Worm (Caenorhabditis elegans) whole organism, L2 larva: ENCODE measurements around the gene C26E6.1.

ENCODE experiments used
- R02D3.7 ChIP-seq: fragments of 150-350 bp; optimal IDR thresholded peaks from 2 replicates; lab custom pipeline; 2014; ENCODE audit warnings: missing biosample characterization, missing genetic modification characterization
- alr-1 ChIP-seq: fragments of 150-350 bp; optimal IDR thresholded peaks from 2 replicates; lab custom pipeline; 2014; ENCODE audit warnings: missing biosample characterization, missing genetic modification characterization
- aly-2 ChIP-seq: fragments of 150-350 bp; optimal IDR thresholded peaks from 2 replicates; lab custom pipeline; 2014; ENCODE audit warnings: missing biosample characterization, missing genetic modification characterization
- ama-1 ChIP-seq: fragments of 150-350 bp; optimal IDR thresholded peaks from 2 replicates; lab custom pipeline; 2018; ENCODE audit warnings: inconsistent platforms
- blmp-1 ChIP-seq: sonication (generic microtip); optimal IDR thresholded peaks from 2 replicates; lab custom pipeline; 2017; ENCODE audit warnings: missing genetic modification characterization, mild to moderate bottlenecking, missing compliant biosample characterization, antibody characterized with exemption, moderate library complexity; ENCODE audit not compliant: insufficient read depth
- ceh-16 ChIP-seq: fragments of 150-350 bp; optimal IDR thresholded peaks from 2 replicates; lab custom pipeline; 2014; ENCODE audit warnings: missing biosample characterization, missing genetic modification characterization
- crh-2 ChIP-seq: sonication (generic microtip); optimal IDR thresholded peaks from 2 replicates; lab custom pipeline; 2017; ENCODE audit warnings: missing biosample characterization, missing genetic modification characterization
- dmd-4 ChIP-seq: sonication (generic microtip); optimal IDR thresholded peaks from 2 replicates; lab custom pipeline; 2017; ENCODE audit warnings: missing biosample characterization, missing genetic modification characterization
- egl-27 ChIP-seq: sonication (generic microtip); optimal IDR thresholded peaks from 3 replicates; lab custom pipeline; 2017; ENCODE audit warnings: missing biosample characterization, missing genetic modification reagents, missing genetic modification characterization
- elt-3 ChIP-seq: sonication (generic microtip); optimal IDR thresholded peaks from 2 replicates; lab custom pipeline; 2017; ENCODE audit warnings: missing biosample characterization, missing genetic modification characterization
- fos-1 ChIP-seq: fragments of 150-350 bp; optimal IDR thresholded peaks from 2 replicates; lab custom pipeline; 2014; ENCODE audit warnings: missing biosample characterization, missing genetic modification characterization
- gmeb-1 ChIP-seq: fragments of 150-350 bp; optimal IDR thresholded peaks from 2 replicates; lab custom pipeline; 2014; ENCODE audit warnings: missing biosample characterization, missing genetic modification characterization
- lin-11 ChIP-seq: fragments of 150-350 bp; sonication (generic microtip); optimal IDR thresholded peaks from 2 replicates; lab custom pipeline; 2014; ENCODE audit warnings: missing biosample characterization, missing genetic modification characterization, inconsistent platforms, mixed read lengths
- lin-39 ChIP-seq: fragments of 150-350 bp; optimal IDR thresholded peaks from 2 replicates; lab custom pipeline; 2014; ENCODE audit warnings: missing biosample characterization, missing genetic modification reagents, missing genetic modification characterization
- lsy-2 ChIP-seq, 2 experiments: fragments of 150-350 bp in 1 of 2; sonication (generic microtip) in 1 of 2; optimal IDR thresholded peaks; 2 replicates each; lab custom pipeline; 2014 to 2017; ENCODE audit warnings: missing biosample characterization in 2 of 2, missing genetic modification characterization in 2 of 2
- mdl-1 ChIP-seq, 2 experiments: fragments of 150-350 bp in 1 of 2; sonication (generic microtip) in 1 of 2; optimal IDR thresholded peaks; 2 replicates each; lab custom pipeline; 2017; ENCODE audit warnings: missing biosample characterization in 2 of 2, missing genetic modification characterization in 2 of 2
- nhr-10 ChIP-seq: sonication (generic microtip); optimal IDR thresholded peaks from 2 replicates; lab custom pipeline; 2017; ENCODE audit warnings: missing biosample characterization, missing genetic modification characterization
- nhr-11 ChIP-seq: fragments of 150-350 bp; optimal IDR thresholded peaks from 2 replicates; lab custom pipeline; 2014; ENCODE audit warnings: missing biosample characterization, missing genetic modification characterization
- nhr-129 ChIP-seq: fragments of 150-350 bp; optimal IDR thresholded peaks from 2 replicates; lab custom pipeline; 2014; ENCODE audit warnings: missing biosample characterization, missing genetic modification characterization
- nhr-21 ChIP-seq: fragments of 150-350 bp; optimal IDR thresholded peaks from 2 replicates; lab custom pipeline; 2014; ENCODE audit warnings: missing biosample characterization, missing genetic modification characterization
- nhr-23 ChIP-seq: fragments of 150-350 bp; optimal IDR thresholded peaks from 2 replicates; lab custom pipeline; 2014; ENCODE audit warnings: missing biosample characterization, missing genetic modification reagents, missing genetic modification characterization
- nhr-237 ChIP-seq: fragments of 150-350 bp; optimal IDR thresholded peaks from 2 replicates; lab custom pipeline; 2014; ENCODE audit warnings: missing biosample characterization, missing genetic modification characterization
- nhr-25 ChIP-seq: fragments of 150-350 bp; sonication (generic microtip); optimal IDR thresholded peaks from 3 replicates; lab custom pipeline; 2014; ENCODE audit warnings: missing biosample characterization, missing genetic modification characterization
- peb-1 ChIP-seq: fragments of 150-350 bp; optimal IDR thresholded peaks from 2 replicates; lab custom pipeline; 2014; ENCODE audit warnings: missing biosample characterization, missing genetic modification characterization
- skn-1 ChIP-seq: sonication (generic microtip); optimal IDR thresholded peaks from 2 replicates; lab custom pipeline; 2017; ENCODE audit warnings: missing biosample characterization, missing genetic modification characterization
- sma-3 ChIP-seq: sonication (generic microtip); optimal IDR thresholded peaks from 2 replicates; lab custom pipeline; 2016; ENCODE audit warnings: missing genetic modification reagents, missing genetic modification characterization, missing compliant biosample characterization
- sma-9 ChIP-seq, 2 experiments: fragments of 150-350 bp in 1 of 2; sonication (generic microtip) in 1 of 2; optimal IDR thresholded peaks; 2 replicates each; lab custom pipeline; 2014 to 2016; ENCODE audit warnings: missing genetic modification characterization in 2 of 2, mild to moderate bottlenecking in 1 of 2, missing biosample characterization in 1 of 2, missing compliant biosample characterization in 1 of 2, missing genetic modification reagents in 1 of 2, moderate library complexity in 1 of 2
- unc-39 ChIP-seq: fragments of 150-350 bp; optimal IDR thresholded peaks from 2 replicates; lab custom pipeline; 2014; ENCODE audit warnings: missing biosample characterization, missing genetic modification characterization
- zag-1 ChIP-seq: fragments of 150-350 bp; optimal IDR thresholded peaks from 2 replicates; lab custom pipeline; 2014; ENCODE audit warnings: missing biosample characterization, missing genetic modification characterization

The C26E6.1 gene

ce11 chrIII:4986790-4987259 lies 30.2 kb downstream of the C26E6.1 start, which contains the start of the genes C27F2.10 and wdr-60:
C27F2.10 (minus strand) TSS chrIII:4986898.
wdr-60 (plus strand) TSS chrIII:4987209.
- TF ChIP-seq gmeb-1 (tag; lab: Kevin White, UChicago) (peak; percentile 80), lsy-2 (tag; optimal IDR thresholded peaks at IDR 0.05; lab: Kevin White, UChicago) (peak in 1 of 2 experiments; percentile 55), nhr-25 (tag; lab: Kevin White, UChicago) (no peak), sma-9 (GFP tag; optimal IDR thresholded peaks at IDR 0.05; lab: Kevin White, UChicago) (peak; percentile 12), sma-9 (tag; optimal IDR thresholded peaks at IDR 0.05; lab: Kevin White, UChicago) (no peak)

DNA sequence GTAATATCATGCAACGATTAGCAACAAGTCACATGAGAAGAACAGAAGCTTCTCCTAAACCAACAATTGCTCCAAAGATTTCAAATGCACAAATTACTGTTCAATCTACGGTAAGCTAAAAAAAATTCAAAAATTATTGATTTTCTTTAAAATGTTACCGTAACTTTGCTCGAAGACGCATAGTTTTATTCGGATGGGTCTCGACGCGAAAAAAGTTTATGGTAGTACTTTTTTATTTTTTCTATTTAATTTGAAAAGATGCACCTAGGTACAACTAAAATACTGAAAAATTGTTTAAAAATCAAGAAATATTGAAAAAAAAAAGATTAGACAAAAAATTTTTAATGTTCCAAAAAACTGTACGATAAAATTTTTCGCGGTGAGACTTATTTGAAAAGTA lies 31.0 kb downstream of the C26E6.1 start:
- no peak for TF ChIP-seq skn-1
- no peak for TF ChIP-seq lin-39 (tag; lab: Kevin White, UChicago)
- TF ChIP-seq nhr-237 (tag; lab: Kevin White, UChicago), result no peak
- no peak for TF ChIP-seq R02D3.7 (tag; lab: Kevin White, UChicago)
- no peak for TF ChIP-seq alr-1

DNA sequence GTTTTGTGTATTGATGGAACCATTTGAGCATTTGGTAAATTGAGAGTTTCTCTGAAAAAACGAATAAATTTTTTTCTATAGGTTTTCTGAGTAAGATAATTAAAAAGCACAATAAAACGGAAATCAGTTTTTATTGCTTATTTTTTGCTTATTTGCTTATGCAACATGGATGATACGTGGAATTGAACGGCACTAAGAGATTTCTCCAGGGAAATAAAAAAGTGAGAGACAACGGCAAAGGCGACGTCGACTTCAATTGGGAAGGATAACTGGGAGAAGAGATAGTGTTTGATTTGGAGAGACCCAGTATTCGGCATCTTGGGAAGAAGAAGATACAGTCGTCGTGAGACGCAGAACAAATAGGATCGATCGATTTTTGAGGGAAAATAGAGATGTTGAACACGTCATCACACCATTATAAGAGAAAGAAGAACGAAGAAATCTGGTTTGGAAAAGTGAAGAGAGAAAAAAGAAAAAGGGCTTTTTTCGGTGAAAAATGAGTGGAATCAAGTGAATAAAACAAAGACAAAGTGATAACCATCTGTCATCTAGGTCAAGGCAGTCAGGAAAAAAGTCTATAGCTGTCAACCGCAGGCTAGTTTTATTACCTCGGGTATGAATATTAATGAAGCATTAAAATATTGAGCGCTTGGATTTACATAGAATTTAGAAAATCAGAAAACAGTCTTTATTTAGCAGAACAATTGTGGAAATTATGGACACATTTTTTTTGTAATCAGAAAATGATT lies 41.6 kb downstream of the C26E6.1 start, which contains the start of gene tmem-131:
tmem-131 (minus strand) TSS at position 51 of the 749 bp plus-strand sequence.
- TF ChIP-seq nhr-129 (tag; lab: Kevin White, UChicago) (peak; percentile 27), blmp-1 (tag; lab: Kevin White, UChicago) (peak; percentile 20), peb-1 (tag; lab: Kevin White, UChicago) (no peak), nhr-25 (tag; lab: Kevin White, UChicago) (peak; percentile 66), sma-3 (GFP tag; lab: Kevin White, UChicago) (peak; percentile 43), nhr-21 (tag; lab: Kevin White, UChicago) (peak; percentile 32), crh-2 (tag; lab: Kevin White, UChicago) (peak; percentile 45), elt-3 (tag; lab: Kevin White, UChicago) (no peak), fos-1 (tag; lab: Kevin White, UChicago) (peak; percentile 34)
- TF ChIP-seq, all 48 proteins: peak for 7

DNA sequence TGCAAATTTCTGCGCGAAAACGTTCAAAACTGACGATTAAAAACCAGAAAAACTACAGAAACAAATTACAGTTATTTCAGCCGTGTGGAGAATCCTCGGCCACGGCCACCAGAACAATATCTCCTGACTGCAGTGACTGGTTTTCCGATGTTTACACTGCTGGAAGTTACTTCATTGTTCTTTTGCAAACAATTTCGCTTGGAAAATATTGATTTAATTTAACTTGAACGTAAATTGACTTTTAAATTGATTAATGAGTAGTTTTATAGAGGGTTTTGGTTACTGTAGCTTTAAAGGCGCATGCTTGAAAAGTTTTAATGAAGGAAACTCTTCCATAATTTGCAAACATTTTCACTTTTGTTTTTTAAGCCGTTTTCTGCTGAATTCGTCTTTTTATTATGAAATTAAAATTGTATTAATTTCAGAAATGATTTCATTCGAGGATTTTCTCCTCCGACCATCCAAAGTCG lies 42.3 kb downstream of the C26E6.1 start, which contains the start of gene smcr-8:
smcr-8 (plus strand) TSS at position 420 of the 470 bp plus-strand sequence.
- TF ChIP-seq zag-1 (tag; lab: Kevin White, UChicago) (no peak), unc-39 (tag; lab: Kevin White, UChicago) (no peak), lsy-2 (tag; optimal IDR thresholded peaks at IDR 0.05; lab: Kevin White, UChicago) (peak in 1 of 2 experiments; percentile 11), gmeb-1 (tag; lab: Kevin White, UChicago) (no peak), lin-11 (tag; lab: Kevin White, UChicago) (no peak), nhr-11 (tag; lab: Kevin White, UChicago) (no peak), nhr-10 (tag; lab: Kevin White, UChicago) (no peak)

DNA sequence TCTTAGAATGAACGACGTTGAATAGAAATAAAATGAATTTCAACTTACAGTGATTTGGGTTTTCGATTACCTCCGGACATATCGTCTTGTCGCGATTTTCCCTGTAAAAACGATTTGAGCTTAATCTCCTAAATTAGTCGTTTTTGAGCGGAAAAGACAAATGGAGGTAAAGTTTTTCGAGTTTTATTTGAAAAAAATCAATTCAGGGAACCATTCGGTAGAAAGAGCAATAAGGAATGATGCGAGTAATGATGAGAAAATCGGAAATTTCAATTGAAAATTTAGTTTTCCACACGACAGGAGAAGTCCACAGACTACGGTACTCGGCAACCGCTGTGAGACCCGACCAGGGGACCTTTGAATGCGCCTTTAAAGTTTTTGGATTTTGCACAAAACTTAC lies 45.6 kb downstream of the C26E6.1 start, which contains the start of gene R144.10:
R144.10 (minus strand) TSS at position 101 of the 400 bp plus-strand sequence.
- no peak for TF ChIP-seq sma-9 (GFP tag; optimal IDR thresholded peaks at IDR 0.05; lab: Kevin White, UChicago)
- TF ChIP-seq sma-9 (tag; optimal IDR thresholded peaks at IDR 0.05; lab: Kevin White, UChicago), result no peak
- TF ChIP-seq blmp-1 (tag; lab: Kevin White, UChicago), result no peak
- TF ChIP-seq zag-1 (tag; lab: Kevin White, UChicago), result no peak
- TF ChIP-seq aly-2 (tag; lab: Kevin White, UChicago), result no peak
- TF ChIP-seq egl-27, result no peak
- TF ChIP-seq elt-3 (tag; lab: Kevin White, UChicago), result no peak
- no peak for TF ChIP-seq dmd-4
- no peak for TF ChIP-seq ceh-16 (tag; lab: Kevin White, UChicago)
- no peak for TF ChIP-seq mdl-1 (tag; optimal IDR thresholded peaks at IDR 0.05; lab: Kevin White, UChicago)
- TF ChIP-seq R02D3.7 (tag; lab: Kevin White, UChicago), result no peak
- TF ChIP-seq lin-11 (tag; lab: Kevin White, UChicago), result no peak
- no peak for TF ChIP-seq unc-39 (tag; lab: Kevin White, UChicago)
- no peak for TF ChIP-seq nhr-25 (tag; lab: Kevin White, UChicago)
- TF ChIP-seq skn-1, result no peak
- TF ChIP-seq nhr-237 (tag; lab: Kevin White, UChicago), result no peak
- TF ChIP-seq ama-1, result no peak
- no peak for TF ChIP-seq nhr-23 (tag; lab: Kevin White, UChicago)
- TF ChIP-seq, all 48 proteins: peak for 0
